Fruit fly (Drosophila melanogaster) Kc167 (cell line): ENCODE data around the gene CG15403.

ENCODE experiments used
- Myc ChIP-seq: fragments of >200 bp; optimal IDR thresholded peaks from 2 replicates; lab custom pipeline; 2017; ENCODE audit warnings: missing external identifiers
- Sin3A ChIP-seq: fragments of >200 bp; optimal IDR thresholded peaks from 2 replicates; lab custom pipeline; 2018; ENCODE audit warnings: missing external identifiers
- h ChIP-seq: fragments of >200 bp; optimal IDR thresholded peaks from 3 replicates; lab custom pipeline; 2018; ENCODE audit warnings: missing external identifiers
- psq ChIP-seq: fragments of >200 bp; optimal IDR thresholded peaks from 2 replicates; lab custom pipeline; 2017; ENCODE audit warnings: missing external identifiers
- ttk ChIP-seq: sonication (Bioruptor generic); optimal IDR thresholded peaks from 2 replicates; lab custom pipeline; 2017; ENCODE audit warnings: missing external identifiers

DNA sequence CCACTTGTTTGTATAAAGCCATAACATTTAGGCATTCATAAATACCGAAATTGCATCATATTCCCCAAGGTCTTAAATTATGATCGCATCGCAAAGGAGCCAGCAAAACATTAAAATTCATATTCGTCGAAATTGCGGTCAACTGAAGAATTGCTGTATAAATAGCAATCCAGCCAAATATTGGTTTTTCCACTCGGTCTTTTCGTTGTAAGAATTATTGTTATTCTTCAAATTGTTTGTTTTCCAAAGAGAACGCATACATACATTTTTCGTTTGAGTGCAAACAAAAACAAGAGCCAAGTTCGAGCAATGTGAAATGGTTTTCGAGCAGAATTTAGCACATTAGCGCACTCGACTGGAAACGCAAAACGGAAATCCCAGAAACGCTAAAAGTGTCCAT is 13.5 kb upstream of the CG15403 start:
- TF ChIP-seq Sin3A (no peak), Myc (no peak), ttk (lab: Kevin White, UChicago) (no peak), psq (no peak), h (lab: Kevin White, UChicago) (no peak)
